Worm (Caenorhabditis elegans): ENCODE results near the gene nhx-1.

ce11 chrX:16006529-16006928 is 10.4 kb upstream of the nhx-1 start, which contains the start of gene C09G1.4:
- TF ChIP-seq dao-5 (tag; optimal IDR thresholded peaks at IDR 0.05) = no peak
- TF ChIP-seq him-1 (tag; optimal IDR thresholded peaks at IDR 0.05) = no peak
- no peak for TF ChIP-seq W03F9.2 (tag; optimal IDR thresholded peaks at IDR 0.05)
